Worm (Caenorhabditis elegans) whole organism, dauer: ENCODE results near the gene Y51H4A.25.

Source experiments
- unc-62 ChIP-seq: sonication (generic microtip); optimal IDR thresholded peaks from 2 replicates; lab custom pipeline; 2017; ENCODE audit warnings: missing biosample characterization, missing genetic modification reagents, missing genetic modification characterization

Y51H4A.25 gene

ce11 chrIV:16777758-16778157, 41.6 kb downstream of the Y51H4A.25 start:
- TF ChIP-seq unc-62 (GFP tag; lab: Kevin White, UChicago), result no peak

ce11 chrIV:16778644-16779043, 42.5 kb downstream of the Y51H4A.25 start:
- TF ChIP-seq unc-62 (GFP tag; lab: Kevin White, UChicago), result no peak

- no peak for TF ChIP-seq unc-62 (GFP tag; lab: Kevin White, UChicago)
These were observed 50.9 kb downstream of the Y51H4A.25 start, which contains the start of gene Y43D4A.6 for ce11 chrIV:16787024-16787423. Y43D4A.6 (plus strand) TSS chrIV:16787324.
